Fruit fly (Drosophila melanogaster) whole organism, embryonic: ENCODE results near the gene CG10750.

Experiments used
- Asciz ChIP-seq: fragments of 200-800 bp; sonication (Bioruptor generic); optimal IDR thresholded peaks from 2 replicates; lab custom pipeline; 2017; ENCODE audit warnings: missing biosample characterization, mild to moderate bottlenecking, missing genetic modification characterization, missing genetic modification reagents
- CG10267 ChIP-seq: fragments of 200-800 bp; sonication (Bioruptor generic); optimal IDR thresholded peaks from 2 replicates; lab custom pipeline; 2018; ENCODE audit warnings: missing biosample characterization, mild to moderate bottlenecking, missing genetic modification characterization, moderate library complexity
- CG11093 ChIP-seq: fragments of 200-800 bp; sonication (Bioruptor generic); IDR thresholded peaks from 3 replicates; pipeline ENCODE4 v1.3.6; 2022; ENCODE audit warnings: missing biosample characterization, missing genetic modification characterization
- CG11560 ChIP-seq: fragments of 200-800 bp; sonication (Bioruptor generic); IDR thresholded peaks from 3 replicates; pipeline ENCODE4 v1.3.6; 2022; ENCODE audit warnings: missing biosample characterization, missing genetic modification characterization
- CG11696 ChIP-seq: fragments of 200-800 bp; sonication (Bioruptor generic); IDR thresholded peaks from 2 replicates; pipeline ENCODE4 v1.3.6; 2022; ENCODE audit warnings: missing biosample characterization, missing genetic modification characterization
- CG12071 ChIP-seq: fragments of 200-800 bp; sonication (Bioruptor generic); optimal IDR thresholded peaks from 3 replicates; lab custom pipeline; 2018; ENCODE audit warnings: missing biosample characterization, mild to moderate bottlenecking, missing genetic modification characterization
- CG14860 ChIP-seq: fragments of 200-800 bp; sonication (Bioruptor generic); IDR thresholded peaks from 3 replicates; pipeline ENCODE4 v1.3.6; 2022; ENCODE audit warnings: missing biosample characterization, missing genetic modification characterization; ENCODE audit not compliant: partially characterized antibody
- CG15011 ChIP-seq: fragments of 200-800 bp; sonication (Bioruptor generic); optimal IDR thresholded peaks from 3 replicates; lab custom pipeline; 2018; ENCODE audit warnings: missing biosample characterization, mild to moderate bottlenecking, missing genetic modification characterization
- CG15269 ChIP-seq: fragments of 200-800 bp; sonication (Bioruptor generic); optimal IDR thresholded peaks from 2 replicates; lab custom pipeline; 2018; ENCODE audit warnings: missing biosample characterization, mild to moderate bottlenecking, missing genetic modification characterization, moderate library complexity
- CG17186 ChIP-seq: fragments of 200-800 bp; sonication (Bioruptor generic); optimal IDR thresholded peaks from 3 replicates; lab custom pipeline; 2017; ENCODE audit warnings: missing biosample characterization, missing genetic modification reagents, missing genetic modification characterization
- CG17328 ChIP-seq: fragments of 200-800 bp; sonication (Bioruptor generic); IDR thresholded peaks from 2 replicates; pipeline ENCODE4 v1.3.6; 2022; ENCODE audit warnings: missing biosample characterization, missing genetic modification characterization
- CG18262 ChIP-seq: fragments of 200-800 bp; optimal IDR thresholded peaks from 3 replicates; lab custom pipeline; 2019; ENCODE audit warnings: missing biosample characterization, mild to moderate bottlenecking, missing genetic modification characterization, moderate library complexity
- CG3281 ChIP-seq: fragments of 200-800 bp; sonication (Bioruptor generic); optimal IDR thresholded peaks from 3 replicates; lab custom pipeline; 2017; ENCODE audit warnings: missing biosample characterization, mild to moderate bottlenecking, missing genetic modification characterization
- CG4282 ChIP-seq: fragments of 200-800 bp; sonication (Bioruptor generic); optimal IDR thresholded peaks from 2 replicates; lab custom pipeline; 2016; ENCODE audit warnings: missing biosample characterization, missing genetic modification characterization
- CG4360 ChIP-seq: fragments of 200-800 bp; sonication (Bioruptor generic); IDR thresholded peaks from 2 replicates; pipeline ENCODE4 v1.3.6; 2022; ENCODE audit warnings: missing biosample characterization, missing genetic modification characterization
- CG4404 ChIP-seq: fragments of 200-800 bp; sonication (Bioruptor generic); IDR thresholded peaks from 2 replicates; pipeline ENCODE4 v1.3.6; 2022; ENCODE audit warnings: missing biosample characterization, missing genetic modification characterization
- CG4854 ChIP-seq: fragments of 200-800 bp; sonication (Bioruptor generic); optimal IDR thresholded peaks from 2 replicates; lab custom pipeline; 2016; ENCODE audit warnings: missing biosample characterization, missing genetic modification characterization, inconsistent platforms
- CG6654 ChIP-seq: fragments of 200-800 bp; sonication (Bioruptor generic); optimal IDR thresholded peaks from 2 replicates; lab custom pipeline; 2017; ENCODE audit warnings: missing biosample characterization, mild to moderate bottlenecking, missing genetic modification characterization
- CG6765 ChIP-seq: fragments of 200-800 bp; sonication (Bioruptor generic); optimal IDR thresholded peaks from 3 replicates; lab custom pipeline; 2017; ENCODE audit warnings: missing biosample characterization, mild to moderate bottlenecking, missing genetic modification characterization
- CG7745 ChIP-seq: fragments of 200-800 bp; sonication (Bioruptor generic); optimal IDR thresholded peaks from 2 replicates; lab custom pipeline; 2018; ENCODE audit warnings: missing biosample characterization, mild to moderate bottlenecking, missing genetic modification characterization, moderate library complexity
- CG8290 ChIP-seq, 3 experiments: fragments of 200-800 bp; sonication (Bioruptor generic); optimal IDR thresholded peaks; 2 replicates each; lab custom pipeline; 2016 to 2019; ENCODE audit warnings: missing biosample characterization in 3 of 3, missing genetic modification characterization in 3 of 3, mild to moderate bottlenecking in 2 of 3, moderate library complexity in 1 of 3
- Doc2 ChIP-seq: fragments of 200-800 bp; sonication (Bioruptor generic); IDR thresholded peaks from 2 replicates; pipeline ENCODE4 v1.3.6; 2022; ENCODE audit warnings: missing biosample characterization, missing genetic modification characterization
- E2f2 ChIP-seq: fragments of 200-800 bp; sonication (Bioruptor generic); IDR thresholded peaks from 2 replicates; pipeline ENCODE4 v1.3.6; 2022; ENCODE audit warnings: missing biosample characterization, missing genetic modification characterization
- NFAT ChIP-seq: fragments of 200-800 bp; sonication (Bioruptor generic); IDR thresholded peaks from 2 replicates; pipeline ENCODE4 v1.3.6; 2022; ENCODE audit warnings: missing biosample characterization, missing genetic modification characterization
- Nf-YB ChIP-seq: fragments of 200-800 bp; sonication (Bioruptor generic); optimal IDR thresholded peaks from 3 replicates; lab custom pipeline; 2019; ENCODE audit warnings: missing biosample characterization, mild to moderate bottlenecking, missing genetic modification characterization, moderate library complexity
- Rfx ChIP-seq: fragments of 200-800 bp; sonication (Bioruptor generic); IDR thresholded peaks from 2 replicates; pipeline ENCODE4 v1.3.6; 2022; ENCODE audit warnings: missing biosample characterization, missing genetic modification characterization
- Sox102F ChIP-seq: fragments of 200-800 bp; sonication (Bioruptor generic); optimal IDR thresholded peaks from 2 replicates; lab custom pipeline; 2018; ENCODE audit warnings: missing biosample characterization, mild to moderate bottlenecking, missing genetic modification characterization, moderate library complexity
- ab ChIP-seq: fragments of 200-800 bp; sonication (Bioruptor generic); optimal IDR thresholded peaks from 2 replicates; lab custom pipeline; 2016; ENCODE audit warnings: missing biosample characterization, missing genetic modification characterization
- bab2 ChIP-seq: fragments of 200-800 bp; sonication (Bioruptor generic); optimal IDR thresholded peaks from 2 replicates; lab custom pipeline; 2016; ENCODE audit warnings: missing biosample characterization, missing genetic modification characterization
- chinmo ChIP-seq: fragments of 200-800 bp; sonication (Bioruptor generic); IDR thresholded peaks from 4 replicates; pipeline ENCODE4 v1.3.6; 2022; ENCODE audit warnings: missing biosample characterization, missing genetic modification characterization; ENCODE audit not compliant: partially characterized antibody
- da ChIP-seq: fragments of 200-800 bp; sonication (Bioruptor generic); optimal IDR thresholded peaks from 2 replicates; lab custom pipeline; 2016; ENCODE audit warnings: missing biosample characterization, missing genetic modification characterization
- fd102C ChIP-seq: fragments of 200-800 bp; sonication (Bioruptor generic); optimal IDR thresholded peaks from 2 replicates; lab custom pipeline; 2018; ENCODE audit warnings: missing biosample characterization, mild to moderate bottlenecking, missing genetic modification characterization, moderate library complexity
- grn ChIP-seq: fragments of 200-800 bp; sonication (Bioruptor generic); optimal IDR thresholded peaks from 3 replicates; lab custom pipeline; 2017; ENCODE audit warnings: missing biosample characterization, missing genetic modification characterization
- her ChIP-seq: fragments of 200-800 bp; sonication (Bioruptor generic); optimal IDR thresholded peaks from 2 replicates; lab custom pipeline; 2016; ENCODE audit warnings: missing biosample characterization, missing genetic modification characterization
- hth ChIP-seq: fragments of >200 bp; optimal IDR thresholded peaks from 2 replicates; lab custom pipeline; 2017; ENCODE audit warnings: inconsistent platforms
- jigr1 ChIP-seq: fragments of 200-800 bp; sonication (Bioruptor generic); IDR thresholded peaks from 3 replicates; pipeline ENCODE4 v1.3.6; 2022; ENCODE audit warnings: missing biosample characterization, missing genetic modification characterization
- lab ChIP-seq: fragments of 200-800 bp; sonication (Bioruptor generic); optimal IDR thresholded peaks from 3 replicates; lab custom pipeline; 2017; ENCODE audit warnings: missing biosample characterization, missing genetic modification characterization, mild to moderate bottlenecking, moderate library complexity, missing genetic modification reagents
- mam ChIP-seq: fragments of 200-800 bp; sonication (Bioruptor generic); optimal IDR thresholded peaks from 3 replicates; lab custom pipeline; 2016; ENCODE audit warnings: missing biosample characterization, missing genetic modification characterization
- nau ChIP-seq: fragments of 200-800 bp; sonication (Bioruptor generic); optimal IDR thresholded peaks from 3 replicates; lab custom pipeline; 2017; ENCODE audit warnings: missing biosample characterization, mild to moderate bottlenecking, missing genetic modification characterization, missing genetic modification reagents
- nerfin-2 ChIP-seq: fragments of 200-800 bp; sonication (Bioruptor generic); IDR thresholded peaks from 2 replicates; pipeline ENCODE4 v1.3.6; 2022; ENCODE audit warnings: missing biosample characterization, missing genetic modification characterization; ENCODE audit not compliant: partially characterized antibody
- pan ChIP-seq, 4 experiments: fragments of >200 bp in 3 of 4; fragments of 200-800 bp in 1 of 4; sonication (Bioruptor generic) in 1 of 4; optimal IDR thresholded peaks in 3 of 4; IDR thresholded peaks in 1 of 4; 2 replicates each; pipeline versions ENCODE4 v1.3.6 to Lab custom; 2017 to 2022; ENCODE audit warnings: missing biosample characterization in 2 of 4, missing genetic modification characterization in 2 of 4, mixed read lengths in 1 of 4
- peb ChIP-seq: fragments of 200-800 bp; sonication (Bioruptor generic); IDR thresholded peaks from 2 replicates; pipeline ENCODE4 v1.3.6; 2022; ENCODE audit warnings: missing biosample characterization, missing genetic modification characterization
- phol ChIP-seq: fragments of 200-800 bp; sonication (Bioruptor generic); optimal IDR thresholded peaks from 3 replicates; lab custom pipeline; 2018; ENCODE audit warnings: missing biosample characterization, mild to moderate bottlenecking, missing genetic modification characterization, moderate library complexity
- pita ChIP-seq: fragments of 200-800 bp; sonication (Bioruptor generic); optimal IDR thresholded peaks from 2 replicates; lab custom pipeline; 2017; ENCODE audit warnings: missing biosample characterization, mild to moderate bottlenecking, missing genetic modification characterization
- seq ChIP-seq: fragments of 200-800 bp; sonication (Bioruptor generic); IDR thresholded peaks from 2 replicates; pipeline ENCODE4 v1.3.6; 2022; ENCODE audit warnings: missing biosample characterization, missing genetic modification characterization
- sim ChIP-seq: fragments of 200-800 bp; sonication (Bioruptor generic); IDR thresholded peaks from 2 replicates; pipeline ENCODE4 v1.3.6; 2022; ENCODE audit warnings: missing biosample characterization, missing genetic modification characterization
- sna ChIP-seq: fragments of 200-800 bp; sonication (Bioruptor generic); IDR thresholded peaks from 2 replicates; pipeline ENCODE4 v1.3.6; 2022; ENCODE audit warnings: missing biosample characterization, missing genetic modification characterization; ENCODE audit not compliant: partially characterized antibody
- stc ChIP-seq: fragments of 200-800 bp; sonication (Bioruptor generic); IDR thresholded peaks from 2 replicates; pipeline ENCODE4 v1.3.6; 2022; ENCODE audit warnings: missing biosample characterization, missing genetic modification characterization
- trem ChIP-seq: fragments of 200-800 bp; optimal IDR thresholded peaks from 3 replicates; lab custom pipeline; 2019; ENCODE audit warnings: missing biosample characterization, mild to moderate bottlenecking, missing genetic modification characterization, moderate library complexity
- wor ChIP-seq: fragments of 200-800 bp; sonication (Bioruptor generic); IDR thresholded peaks from 2 replicates; pipeline ENCODE4 v1.3.6; 2022; ENCODE audit warnings: missing biosample characterization, missing genetic modification characterization
- zf30C ChIP-seq: fragments of 200-800 bp; sonication (Bioruptor generic); optimal IDR thresholded peaks from 3 replicates; lab custom pipeline; 2018; ENCODE audit warnings: missing biosample characterization, mild to moderate bottlenecking, missing genetic modification characterization

CG10750 gene

DNA sequence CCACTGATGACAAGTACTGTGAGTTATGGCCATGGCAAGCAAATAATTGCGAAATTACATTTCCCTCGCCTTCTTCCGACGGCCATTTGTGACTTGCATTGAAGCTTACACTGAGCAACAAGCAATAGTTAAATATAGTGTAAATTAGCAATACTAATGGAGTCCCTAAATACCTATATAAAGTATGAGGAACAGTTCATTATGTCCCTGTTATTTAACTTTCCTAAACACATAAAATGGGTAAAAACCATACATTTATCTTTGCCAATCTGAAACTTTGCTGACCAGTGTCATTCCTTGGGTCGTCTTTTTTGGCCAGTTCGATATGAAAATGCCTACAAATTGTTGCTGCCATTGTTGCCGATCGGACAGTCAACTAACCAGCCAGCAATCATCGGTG is 25.4 kb downstream of the CG10750 start (continued):
- TF ChIP-seq lab (GFP tag; lab: Kevin White, UChicago) (no peak), fd102C (GFP tag; lab: Kevin White, UChicago) (no peak), peb (GFP tag; lab: Robert Waterston, UW) (no peak), CG3281 (GFP tag; lab: Kevin White, UChicago) (no peak), ab (GFP tag; lab: Kevin White, UChicago) (no peak), CG4282 (GFP tag; lab: Kevin White, UChicago) (no peak), E2f2 (no peak), phol (tag; lab: Kevin White, UChicago) (peak; percentile 39), jigr1 (no peak), bab2 (GFP tag; lab: Kevin White, UChicago) (no peak), zf30C (no peak), seq (GFP tag; lab: Robert Waterston, UW) (no peak), CG11560 (tag; lab: Robert Waterston, UW) (no peak), CG11696 (GFP tag; lab: Robert Waterston, UW) (peak; percentile 33; the same call in 1 of the 2 replicates), Sox102F (peak; percentile 44), Nf-YB (GFP tag; lab: Kevin White, UChicago) (no peak), CG6765 (GFP tag; lab: Kevin White, UChicago) (no peak), CG15011 (GFP tag; lab: Kevin White, UChicago) (no peak), CG17328 (GFP tag; lab: Robert Waterston, UW) (0 out of 2 replicates have a peak, but pooled peaks have one; percentile 26), mam (no peak), Rfx (no peak), NFAT (GFP tag; lab: Robert Waterston, UW) (no peak), grn (GFP tag; lab: Kevin White, UChicago) (no peak), chinmo (GFP tag; lab: Robert Waterston, UW) (no peak), CG7745 (tag; lab: Kevin White, UChicago) (no peak), CG4360 (GFP tag; lab: Robert Waterston, UW) (no peak), CG12071 (GFP tag; lab: Kevin White, UChicago) (no peak), sna (GFP tag; lab: Robert Waterston, UW) (no peak), CG18262 (peak; percentile 15), nau (GFP tag; lab: Kevin White, UChicago) (no peak), her (GFP tag; lab: Kevin White, UChicago) (no peak), Doc2 (GFP tag; lab: Robert Waterston, UW) (no peak), pan (optimal IDR thresholded peaks at IDR 0.05; lab: Kevin White, UChicago) (no peak), pan (GFP tag; optimal IDR thresholded peaks at IDR 0.05 in 1 of 2, IDR thresholded peaks at IDR 0.05 in 1 of 2) (peak in 1 of 2 experiments; percentile 39), Asciz (GFP tag; lab: Kevin White, UChicago) (no peak), CG4404 (GFP tag; lab: Robert Waterston, UW) (no peak), CG17186 (no peak), CG4854 (GFP tag; lab: Kevin White, UChicago) (no peak), hth (no peak), CG15269 (tag; lab: Kevin White, UChicago) (no peak), sim (no peak), stc (GFP tag; lab: Robert Waterston, UW) (0 out of 2 replicates have a peak, but pooled peaks have one; percentile 32), CG8290 (GFP tag; optimal IDR thresholded peaks at IDR 0.05; lab: Kevin White, UChicago) (no peak), CG8290 (tag; optimal IDR thresholded peaks at IDR 0.05; lab: Kevin White, UChicago) (no peak), nerfin-2 (GFP tag; lab: Robert Waterston, UW) (no peak), CG11093 (GFP tag; lab: Robert Waterston, UW) (no peak), wor (GFP tag; lab: Robert Waterston, UW) (no peak), pita (GFP tag; lab: Kevin White, UChicago) (no peak), CG14860 (no peak), CG6654 (GFP tag; lab: Kevin White, UChicago) (no peak), CG10267 (tag; lab: Kevin White, UChicago) (no peak), trem (tag; lab: Kevin White, UChicago) (no peak), da (GFP tag; lab: Kevin White, UChicago) (no peak)
